Worm (Caenorhabditis elegans) whole organism, L4 larva: ENCODE results near the gene Y53G8AM.8.

Experiments used
- Y48G9A.11 ChIP-seq: fragments of 200-800 bp; sonication (Bioruptor generic); IDR thresholded peaks from 2 replicates; pipeline ENCODE4 v1.3.6; 2022; ENCODE audit warnings: missing genetic modification reagents, missing genetic modification characterization, missing compliant biosample characterization
- ceh-62 ChIP-seq: sonication (generic microtip); optimal IDR thresholded peaks from 2 replicates; lab custom pipeline; 2017; ENCODE audit warnings: missing biosample characterization, missing genetic modification characterization
- duxl-1 ChIP-seq: sonication (generic microtip); optimal IDR thresholded peaks from 2 replicates; lab custom pipeline; 2016; ENCODE audit warnings: mild to moderate bottlenecking, missing genetic modification characterization, moderate library complexity, missing compliant biosample characterization; ENCODE audit not compliant: poor library complexity
- mdl-1 ChIP-seq, 2 experiments: fragments of 150-350 bp in 1 of 2; sonication (generic microtip) in 1 of 2; optimal IDR thresholded peaks; 2 replicates each; lab custom pipeline; 2014 to 2017; ENCODE audit warnings: missing biosample characterization in 2 of 2, missing genetic modification characterization in 2 of 2
- nhr-6 ChIP-seq: fragments of 150-350 bp; optimal IDR thresholded peaks from 2 replicates; lab custom pipeline; 2014; ENCODE audit warnings: missing biosample characterization, missing genetic modification characterization

- TF ChIP-seq Y48G9A.11 (GFP tag; lab: Robert Waterston, UW) (no peak), ceh-62 (tag; lab: Kevin White, UChicago) (no peak), mdl-1 (tag; optimal IDR thresholded peaks at IDR 0.05; lab: Kevin White, UChicago) (no peak), nhr-6 (tag; lab: Kevin White, UChicago) (no peak), duxl-1 (tag; lab: Kevin White, UChicago) (no peak)
Observed at ce11 chrIII:3297151-3297550, 18.6 kb upstream of the Y53G8AM.8 start, which contains the start of gene Y53G8AR.5.
